Fruit fly (Drosophila melanogaster) S2 (cell line): Measurements from ENCODE around the gene CG8611.
A peak's percentile ranks its signal among the peaks of the same experiment; 100 is the strongest.

Experiments used
- CG8478 ChIP-seq: fragments of >200 bp; optimal IDR thresholded peaks from 2 replicates; lab custom pipeline; 2018
- CTCF ChIP-seq, 2 experiments: fragments of >200 bp; optimal IDR thresholded peaks; 2 replicates each; lab custom pipeline; 2018

- TF ChIP-seq CG8478 (lab: Kevin White, UChicago) (no peak), CTCF (optimal IDR thresholded peaks at IDR 0.05; lab: Kevin White, UChicago) (peak in 1 of 2 experiments; percentile 36)
Measured at dm6 chrX:17455829-17456460, 34.0 kb upstream of the CG8611 start.
